Fruit fly (Drosophila melanogaster) whole organism, pupa: ENCODE data around the gene CG13842.

ENCODE experiments used
- CG10348 ChIP-seq: fragments of 200-800 bp; sonication (Bioruptor generic); IDR thresholded peaks from 2 replicates; pipeline ENCODE4 v1.3.6; 2022; ENCODE audit warnings: missing biosample characterization, missing genetic modification characterization
- D1 ChIP-seq: fragments of 200-800 bp; sonication (Bioruptor generic); optimal IDR thresholded peaks from 2 replicates; lab custom pipeline; 2018; ENCODE audit warnings: missing biosample characterization, mild to moderate bottlenecking, missing genetic modification characterization, moderate library complexity
- EcR ChIP-seq: fragments of 200-800 bp; sonication (Bioruptor generic); optimal IDR thresholded peaks from 3 replicates; lab custom pipeline; 2019; ENCODE audit warnings: missing biosample characterization, missing genetic modification characterization, mild to moderate bottlenecking, moderate library complexity, missing genetic modification reagents

DNA sequence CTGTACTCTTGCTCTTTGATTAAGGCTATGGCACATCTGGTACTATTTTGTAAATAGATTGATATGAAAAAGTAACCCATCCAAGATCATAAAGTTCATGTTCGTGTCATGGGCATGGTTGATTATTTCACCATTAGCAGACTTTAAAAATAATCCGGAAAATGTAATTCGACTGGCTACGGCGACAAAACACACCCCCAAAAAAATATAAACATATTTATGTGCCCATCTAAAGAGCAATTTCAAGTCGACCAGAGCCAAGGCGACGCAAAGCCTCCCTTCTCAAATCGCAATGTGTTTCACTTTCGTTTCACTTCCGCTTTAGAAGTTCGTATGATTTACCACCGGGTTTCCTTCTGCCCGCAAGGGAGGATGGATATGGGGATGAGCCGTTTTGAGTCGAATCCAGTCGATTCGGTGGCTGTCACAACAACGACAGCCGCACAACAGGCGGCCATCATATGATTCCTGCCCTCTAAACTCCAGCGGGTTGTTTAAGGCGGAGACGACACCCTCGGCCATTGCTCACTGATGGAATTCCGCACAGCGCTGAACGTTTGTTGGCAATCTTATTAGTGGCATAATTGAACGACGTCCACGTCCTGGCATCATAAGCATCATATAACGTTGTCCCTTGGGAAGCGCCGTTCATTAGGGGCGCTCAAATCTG is 12.0 kb upstream of the CG13842 start:
- TF ChIP-seq D1 (tag; lab: Kevin White, UChicago) (no peak), CG10348 (GFP tag; lab: Robert Waterston, UW) (no peak), EcR (no peak)
